Worm (Caenorhabditis elegans) whole organism, L4 larva: ENCODE results near the gene K10H10.5.

Experiments used
- R02D3.7 ChIP-seq: fragments of 150-350 bp; sonication (generic microtip); optimal IDR thresholded peaks from 3 replicates; lab custom pipeline; 2014; ENCODE audit warnings: missing biosample characterization, missing genetic modification characterization
- daf-12 ChIP-seq: fragments of 150-350 bp; optimal IDR thresholded peaks from 2 replicates; lab custom pipeline; 2014; ENCODE audit warnings: missing biosample characterization, missing genetic modification reagents, missing genetic modification characterization
- gei-8 ChIP-seq: fragments of 200-800 bp; sonication (Bioruptor generic); optimal IDR thresholded peaks from 2 replicates; lab custom pipeline; 2018; ENCODE audit warnings: mild to moderate bottlenecking, missing genetic modification characterization, missing compliant biosample characterization
- hif-1 ChIP-seq, 2 experiments: sonication (generic microtip); optimal IDR thresholded peaks; 2 replicates each; lab custom pipeline; 2016 to 2017; ENCODE audit warnings: missing compliant biosample characterization in 2 of 2, missing genetic modification characterization in 2 of 2, missing genetic modification reagents in 2 of 2, missing genotype in 2 of 2, mild to moderate bottlenecking in 1 of 2
- lin-29 ChIP-seq: fragments of 200-800 bp; sonication (Bioruptor generic); IDR thresholded peaks from 2 replicates; pipeline ENCODE4 v1.3.6; 2022; ENCODE audit warnings: missing genetic modification reagents, missing genetic modification characterization, missing compliant biosample characterization
- lin-39 ChIP-seq: fragments of 150-350 bp; optimal IDR thresholded peaks from 2 replicates; lab custom pipeline; 2014; ENCODE audit warnings: missing biosample characterization, missing genetic modification reagents, missing genetic modification characterization
- lsy-2 ChIP-seq, 2 experiments: fragments of 150-350 bp in 1 of 2; sonication (generic microtip) in 1 of 2; optimal IDR thresholded peaks; 2 replicates each; lab custom pipeline; 2014 to 2017; ENCODE audit warnings: missing biosample characterization in 2 of 2, missing genetic modification characterization in 2 of 2
- nhr-25 ChIP-seq: sonication (generic microtip); optimal IDR thresholded peaks from 2 replicates; lab custom pipeline; 2017; ENCODE audit warnings: missing genetic modification characterization, mild to moderate bottlenecking, missing compliant biosample characterization, antibody characterized with exemption, moderate library complexity, borderline replicate concordance; ENCODE audit not compliant: insufficient read depth
- nhr-42 ChIP-seq: fragments of 200-800 bp; sonication (Bioruptor generic); IDR thresholded peaks from 2 replicates; pipeline ENCODE4 v1.3.6; 2022; ENCODE audit warnings: missing genetic modification characterization, missing compliant biosample characterization
- nhr-76 ChIP-seq: fragments of 150-350 bp; optimal IDR thresholded peaks from 2 replicates; lab custom pipeline; 2014; ENCODE audit warnings: missing biosample characterization, missing genetic modification characterization
- saeg-2 ChIP-seq: fragments of 200-800 bp; sonication (Bioruptor generic); IDR thresholded peaks from 2 replicates; pipeline ENCODE4 v1.3.6; 2022; ENCODE audit warnings: missing genetic modification reagents, missing genetic modification characterization, missing compliant biosample characterization
- sdz-12 ChIP-seq: fragments of 200-800 bp; sonication (Bioruptor generic); optimal IDR thresholded peaks from 2 replicates; lab custom pipeline; 2018; ENCODE audit warnings: mild to moderate bottlenecking, missing genetic modification characterization, missing compliant biosample characterization
- snpc-4 ChIP-seq: fragments of 150-350 bp; optimal IDR thresholded peaks from 2 replicates; lab custom pipeline; 2014; ENCODE audit warnings: missing biosample characterization, missing genetic modification characterization
- tra-1 ChIP-seq: fragments of 200-800 bp; sonication (Bioruptor generic); IDR thresholded peaks from 2 replicates; pipeline ENCODE4 v1.3.6; 2022; ENCODE audit warnings: missing genetic modification reagents, missing genetic modification characterization, missing compliant biosample characterization

DNA sequence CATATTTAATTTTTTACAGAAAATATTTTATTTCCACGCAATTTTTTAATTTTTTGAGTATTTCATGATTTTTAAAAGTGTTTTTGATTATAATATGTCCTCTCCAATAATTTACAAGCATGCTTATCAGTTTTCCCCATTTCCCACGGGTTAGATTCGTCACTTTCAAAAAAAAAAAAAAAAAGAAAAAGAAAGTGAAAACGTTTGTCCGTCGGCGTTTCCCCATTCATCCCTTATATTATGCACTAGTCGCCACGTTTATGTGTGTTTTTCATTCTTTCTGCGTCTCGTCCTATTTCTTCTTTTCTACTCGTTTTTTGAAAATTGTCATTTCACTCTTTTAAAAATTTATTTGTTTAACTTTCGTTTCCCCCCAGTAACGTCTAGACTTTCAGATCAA is 12.1 kb upstream of the K10H10.5 start, which contains the start of gene vnut-1:
- no peak for TF ChIP-seq snpc-4
- TF ChIP-seq tra-1 (GFP tag; lab: Robert Waterston, UW), result no peak
- no peak for TF ChIP-seq lin-29 (GFP tag; lab: Robert Waterston, UW)
- TF ChIP-seq nhr-42, result no peak
- TF ChIP-seq saeg-2 (GFP tag; lab: Robert Waterston, UW), result no peak
- TF ChIP-seq nhr-25 (tag; lab: Kevin White, UChicago), result no peak
- no peak for TF ChIP-seq nhr-76 (tag; lab: Kevin White, UChicago)
- TF ChIP-seq R02D3.7 (tag; lab: Kevin White, UChicago), result no peak
- peak in 1 of 2 experiments; percentile 62 for TF ChIP-seq hif-1 (tag; optimal IDR thresholded peaks at IDR 0.05; lab: Kevin White, UChicago)
- TF ChIP-seq sdz-12 (GFP tag; lab: Kevin White, UChicago), result no peak
- TF ChIP-seq lin-39 (tag; lab: Kevin White, UChicago), result no peak
- peak in 1 of 2 experiments; percentile 66 for TF ChIP-seq lsy-2 (tag; optimal IDR thresholded peaks at IDR 0.05; lab: Kevin White, UChicago)
- no peak for TF ChIP-seq daf-12 (tag; lab: Kevin White, UChicago)
- TF ChIP-seq gei-8 (GFP tag; lab: Kevin White, UChicago), result no peak
